Worm (Caenorhabditis elegans): ENCODE results near the gene Y110A2AL.2.

DNA sequence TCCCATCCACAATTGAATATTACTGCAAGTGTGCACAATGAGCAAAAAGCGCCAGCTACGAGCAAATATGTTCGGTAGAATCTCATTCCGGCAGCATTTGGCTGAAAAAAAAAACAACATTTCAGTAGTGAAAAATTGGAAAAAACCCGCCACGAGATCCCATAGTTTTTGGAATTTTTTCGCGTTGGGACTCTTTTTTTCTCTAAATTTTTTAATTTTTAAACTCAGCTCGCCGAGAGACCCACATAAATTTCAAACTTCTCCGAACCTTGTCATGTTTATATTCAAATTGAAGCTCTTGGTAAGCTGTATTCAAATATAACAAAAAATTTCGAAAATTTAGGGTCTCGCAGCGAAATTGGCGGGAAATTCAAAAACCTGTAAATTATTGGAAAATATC, 26.5 kb downstream of the Y110A2AL.2 start, which contains the start of gene sqv-2:
- no peak for TF ChIP-seq unc-86 (tag; optimal IDR thresholded peaks at IDR 0.05)
- TF ChIP-seq pax-1 (tag; optimal IDR thresholded peaks at IDR 0.05): no peak
- no peak for TF ChIP-seq ceh-9 (tag; optimal IDR thresholded peaks at IDR 0.05)
- TF ChIP-seq ama-1 (optimal IDR thresholded peaks at IDR 0.05): no peak
- TF ChIP-seq pqm-1 (tag; optimal IDR thresholded peaks at IDR 0.05): no peak
- no peak for TF ChIP-seq unc-55 (GFP tag; optimal IDR thresholded peaks at IDR 0.05)
- no peak for TF ChIP-seq zip-5 (tag; optimal IDR thresholded peaks at IDR 0.05)
- no peak for TF ChIP-seq dmd-4 (tag; optimal IDR thresholded peaks at IDR 0.05; ENCODE audit: borderline replicate concordance)
- no peak for TF ChIP-seq pha-4 (tag; optimal IDR thresholded peaks at IDR 0.05)
- no peak for TF ChIP-seq nhr-11 (tag; optimal IDR thresholded peaks at IDR 0.05)
- TF ChIP-seq hlh-15 (tag; optimal IDR thresholded peaks at IDR 0.05): no peak
- TF ChIP-seq C08G9.2 (tag; optimal IDR thresholded peaks at IDR 0.05): no peak

All from whole organism, late embryonic.